Worm (Caenorhabditis elegans) whole organism, L4 larva: ENCODE measurements around the gene F08G2.4.
A peak's percentile ranks its signal among the peaks of the same experiment; 100 is the strongest.

Experiments used
- F10B5.3 ChIP-seq: sonication (generic microtip); optimal IDR thresholded peaks from 2 replicates; lab custom pipeline; 2016; ENCODE audit warnings: mild to moderate bottlenecking, missing genetic modification characterization, missing compliant biosample characterization
- F49E8.2 ChIP-seq: sonication (generic microtip); optimal IDR thresholded peaks from 2 replicates; lab custom pipeline; 2016; ENCODE audit warnings: missing compliant biosample characterization, mild to moderate bottlenecking, missing genetic modification characterization, borderline replicate concordance
- aha-1 ChIP-seq: fragments of 150-350 bp; peaks from one replicate; lab custom pipeline; 2014; ENCODE audit warnings: missing biosample characterization, missing genetic modification characterization
- ceh-62 ChIP-seq: sonication (generic microtip); optimal IDR thresholded peaks from 2 replicates; lab custom pipeline; 2017; ENCODE audit warnings: missing biosample characterization, missing genetic modification characterization
- daf-8 ChIP-seq: fragments of 200-800 bp; sonication (Bioruptor generic); IDR thresholded peaks from 2 replicates; pipeline ENCODE4 v1.3.6; 2022; ENCODE audit warnings: missing genetic modification characterization, missing compliant biosample characterization
- egl-27 ChIP-seq: sonication (generic microtip); optimal IDR thresholded peaks from 3 replicates; lab custom pipeline; 2017; ENCODE audit warnings: missing biosample characterization, missing genetic modification reagents, missing genetic modification characterization
- lir-3 ChIP-seq: sonication (generic microtip); optimal IDR thresholded peaks from 2 replicates; lab custom pipeline; 2016; ENCODE audit warnings: mild to moderate bottlenecking, missing genetic modification characterization, missing compliant biosample characterization
- nhr-11 ChIP-seq: fragments of 150-350 bp; optimal IDR thresholded peaks from 2 replicates; lab custom pipeline; 2014; ENCODE audit warnings: missing biosample characterization, missing genetic modification characterization
- nhr-25 ChIP-seq: sonication (generic microtip); optimal IDR thresholded peaks from 2 replicates; lab custom pipeline; 2017; ENCODE audit warnings: missing genetic modification characterization, mild to moderate bottlenecking, missing compliant biosample characterization, antibody characterized with exemption, moderate library complexity, borderline replicate concordance; ENCODE audit not compliant: insufficient read depth
- nhr-28 ChIP-seq: fragments of 150-350 bp; optimal IDR thresholded peaks from 2 replicates; lab custom pipeline; 2014; ENCODE audit warnings: missing biosample characterization, missing genetic modification characterization
- nhr-41 ChIP-seq: fragments of 200-800 bp; sonication (Bioruptor generic); IDR thresholded peaks from 2 replicates; pipeline ENCODE4 v1.3.6; 2022; ENCODE audit warnings: missing genetic modification reagents, missing genetic modification characterization, missing compliant biosample characterization
- snpc-1.2 ChIP-seq: fragments of 200-800 bp; sonication (Bioruptor generic); IDR thresholded peaks from 2 replicates; pipeline ENCODE4 v1.3.6; 2022; ENCODE audit warnings: missing genetic modification reagents, missing genetic modification characterization, missing compliant biosample characterization
- tag-97 ChIP-seq: fragments of 200-800 bp; sonication (Bioruptor generic); IDR thresholded peaks from 2 replicates; pipeline ENCODE4 v1.3.6; 2022; ENCODE audit warnings: missing genetic modification characterization, missing compliant biosample characterization

DNA sequence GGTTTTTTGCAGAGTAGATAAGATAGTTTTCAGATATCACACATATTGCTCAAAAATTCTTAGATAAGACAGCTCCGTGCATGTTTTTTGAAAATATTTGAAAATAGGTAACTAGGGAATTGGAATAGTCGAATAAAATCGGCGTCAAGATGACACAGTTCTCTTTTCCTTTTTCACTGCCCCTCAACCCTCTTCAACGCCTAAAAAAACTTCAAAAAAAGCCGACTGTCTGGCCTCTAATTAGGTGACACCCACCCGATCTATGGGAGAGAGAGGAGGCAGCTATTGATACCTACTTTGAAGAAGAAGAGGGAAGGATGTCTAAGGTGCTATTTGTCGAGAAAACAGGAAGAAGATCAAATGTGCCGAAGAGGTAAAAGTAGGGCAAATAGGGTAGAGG, 11.9 kb downstream of the F08G2.4 start:
- TF ChIP-seq nhr-28 (tag; lab: Kevin White, UChicago): no peak
- TF ChIP-seq ceh-62 (tag; lab: Kevin White, UChicago): no peak
- TF ChIP-seq nhr-11 (tag; lab: Kevin White, UChicago): no peak
- TF ChIP-seq nhr-25 (tag; lab: Kevin White, UChicago): no peak
- TF ChIP-seq F49E8.2 (tag; lab: Kevin White, UChicago): no peak
- TF ChIP-seq nhr-41: no peak
- TF ChIP-seq F10B5.3 (tag; lab: Kevin White, UChicago): no peak
- TF ChIP-seq daf-8: no peak
- TF ChIP-seq aha-1 (tag; lab: Kevin White, UChicago): peak; percentile 93
- no peak for TF ChIP-seq snpc-1.2 (GFP tag; lab: Robert Waterston, UW)
- no peak for TF ChIP-seq egl-27
- TF ChIP-seq tag-97 (GFP tag; lab: Robert Waterston, UW): no peak
- no peak for TF ChIP-seq lir-3 (tag; lab: Kevin White, UChicago)
